Fruit fly (Drosophila melanogaster): Measurements from ENCODE around the gene CG9503.
A peak's percentile ranks its signal among the peaks of the same experiment; 100 is the strongest.

Gene CG9503

DNA sequence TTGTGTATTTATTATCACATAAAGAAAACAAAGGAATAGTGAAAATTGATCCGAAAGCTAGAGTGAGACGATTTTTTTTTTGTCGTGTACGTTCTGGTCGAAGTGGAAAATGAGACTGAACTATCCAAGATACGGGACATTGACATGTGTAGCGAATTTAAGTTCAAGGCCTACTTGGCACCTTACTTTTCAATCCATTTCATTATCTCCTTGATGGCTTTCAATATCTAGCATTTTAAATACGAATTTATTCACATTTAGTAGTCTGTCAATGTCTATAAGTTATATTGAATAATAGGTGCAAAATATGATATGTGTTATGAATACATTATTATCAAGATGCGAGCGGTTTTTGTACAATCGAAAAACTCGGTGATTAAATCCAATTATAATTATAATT lies 5.6 kb upstream of the CG9503 start, which contains the start of gene CG32591:
CG32591 (minus strand) TSS at position 101 of the 400 bp plus-strand sequence.
- no peak for TF ChIP-seq Dfd (GFP tag; optimal IDR thresholded peaks at IDR 0.05)
- TF ChIP-seq fru (GFP tag; optimal IDR thresholded peaks at IDR 0.05) = no peak
- no peak for TF ChIP-seq Myc (optimal IDR thresholded peaks at IDR 0.05)
- TF ChIP-seq usp (GFP tag; optimal IDR thresholded peaks at IDR 0.05) = no peak

DNA sequence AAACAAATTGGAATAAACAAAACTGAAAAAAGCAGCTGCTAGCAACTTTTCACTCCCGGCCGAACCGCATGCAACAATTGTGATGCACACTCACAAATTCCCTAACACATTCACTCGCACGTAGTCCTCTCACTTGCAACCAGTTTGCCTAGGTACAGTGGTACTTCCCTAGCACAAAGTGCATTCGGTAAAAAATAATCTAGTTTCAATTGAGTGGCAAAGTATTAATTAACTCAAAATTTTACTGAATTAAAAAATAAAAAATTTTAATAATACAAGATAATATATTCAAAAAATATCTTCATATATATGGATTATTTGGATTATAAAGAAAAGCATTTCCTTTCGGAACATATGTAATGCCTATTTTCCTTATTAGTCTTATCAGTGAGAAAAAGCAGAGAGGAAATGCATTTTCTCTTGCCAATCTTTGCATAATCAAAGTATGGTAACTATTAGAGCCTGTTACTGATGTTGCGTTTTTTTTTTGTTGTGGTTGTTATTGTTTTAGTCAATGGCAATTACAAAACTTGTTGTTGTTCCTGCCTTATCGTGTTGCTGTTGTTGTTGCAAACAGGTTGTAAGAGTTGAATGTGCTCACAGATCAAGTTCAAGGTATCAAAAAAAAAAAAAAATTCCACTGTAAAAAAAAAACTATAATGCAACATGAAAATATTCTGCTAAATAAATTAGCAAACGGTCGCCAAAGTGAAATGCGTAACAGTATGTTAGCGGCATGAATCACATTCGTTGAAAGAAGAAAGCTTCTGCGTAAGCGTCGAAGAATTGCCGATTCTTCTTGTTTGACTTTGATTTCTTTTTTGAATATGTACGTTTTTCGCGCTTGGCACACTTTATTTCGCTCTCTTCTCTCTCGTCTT lies 657 bp downstream of the CG9503 start:
- TF ChIP-seq Jra (GFP tag; optimal IDR thresholded peaks at IDR 0.05) (no peak), lola (GFP tag; optimal IDR thresholded peaks at IDR 0.05) (no peak), br (GFP tag; optimal IDR thresholded peaks at IDR 0.05) (peak; percentile 37), dmrt93B (GFP tag; optimal IDR thresholded peaks at IDR 0.05) (no peak), N (GFP tag; optimal IDR thresholded peaks at IDR 0.05) (no peak), ey (GFP tag; optimal IDR thresholded peaks at IDR 0.05) (no peak), foxo (GFP tag; optimal IDR thresholded peaks at IDR 0.05) (peak in 1 of 2 experiments; percentile 21), Sp1 (GFP tag; optimal IDR thresholded peaks at IDR 0.05) (peak; percentile 8), rgr (GFP tag; optimal IDR thresholded peaks at IDR 0.05) (no peak), brk (GFP tag; optimal IDR thresholded peaks at IDR 0.05) (peak; percentile 3), fru (GFP tag; optimal IDR thresholded peaks at IDR 0.05) (peak; percentile 12), woc (GFP tag; optimal IDR thresholded peaks at IDR 0.05) (peak; percentile 45), jim (GFP tag; optimal IDR thresholded peaks at IDR 0.05) (no peak), Hnf4 (GFP tag; optimal IDR thresholded peaks at IDR 0.05) (no peak), Dfd (GFP tag; optimal IDR thresholded peaks at IDR 0.05) (no peak), dl (GFP tag; optimal IDR thresholded peaks at IDR 0.05; ENCODE audit: insufficient read depth in 1 of 2, partially characterized antibody in 2 of 2) (no peak), Hr83 (GFP tag; optimal IDR thresholded peaks at IDR 0.05; ENCODE audit: poor library complexity, severe bottlenecking) (no peak)

DNA sequence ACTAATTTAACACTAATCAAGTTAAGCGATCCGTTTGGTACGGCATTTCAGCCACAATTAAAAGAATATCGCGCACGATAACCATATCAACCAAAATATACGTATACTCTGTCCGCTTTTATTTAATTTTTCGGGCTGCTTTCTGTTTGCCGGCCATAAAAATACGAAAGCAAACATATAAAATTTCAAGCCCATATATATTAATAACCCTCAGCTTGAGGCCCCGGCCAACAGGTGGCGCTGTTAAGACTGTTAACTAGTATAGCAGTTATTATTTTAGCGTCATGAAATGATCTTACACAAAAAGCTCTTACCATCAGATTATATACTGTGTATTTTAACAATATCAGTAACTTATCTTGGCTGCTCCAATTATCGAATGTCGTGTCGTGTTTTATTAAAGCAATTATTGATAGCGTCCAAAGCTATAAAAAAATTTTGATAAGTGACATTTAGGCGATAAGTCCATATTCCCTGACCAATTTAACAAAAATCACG lies 4.5 kb downstream of the CG9503 start, which contains the start of gene Eo:
Eo (minus strand) TSS at position 51 of the 498 bp plus-strand sequence.
- no peak for TF ChIP-seq Hr83 (GFP tag; optimal IDR thresholded peaks at IDR 0.05; ENCODE audit: poor library complexity, severe bottlenecking)
- no peak for TF ChIP-seq dsf (GFP tag; optimal IDR thresholded peaks at IDR 0.05; ENCODE audit: borderline replicate concordance)
- TF ChIP-seq h (GFP tag; optimal IDR thresholded peaks at IDR 0.05) = peak; percentile 11
- TF ChIP-seq usp (GFP tag; optimal IDR thresholded peaks at IDR 0.05) = no peak
- no peak for TF ChIP-seq sv (GFP tag; optimal IDR thresholded peaks at IDR 0.05)
- no peak for TF ChIP-seq HLH106 (tag; optimal IDR thresholded peaks at IDR 0.05)
- no peak for TF ChIP-seq Rel (GFP tag; optimal IDR thresholded peaks at IDR 0.05)
- TF ChIP-seq Rel (tag; optimal IDR thresholded peaks at IDR 0.05) = no peak
- no peak for TF ChIP-seq Jra (GFP tag; optimal IDR thresholded peaks at IDR 0.05)
- TF ChIP-seq Dfd (GFP tag; optimal IDR thresholded peaks at IDR 0.05) = no peak
- TF ChIP-seq brk (GFP tag; optimal IDR thresholded peaks at IDR 0.05) = no peak
- TF ChIP-seq br (GFP tag; optimal IDR thresholded peaks at IDR 0.05) = no peak
- peak; percentile 71 for TF ChIP-seq CrebA (GFP tag; optimal IDR thresholded peaks at IDR 0.05; ENCODE audit: borderline replicate concordance)
- TF ChIP-seq rgr (GFP tag; optimal IDR thresholded peaks at IDR 0.05) = peak; percentile 11
- no peak for TF ChIP-seq Hr78 (GFP tag; optimal IDR thresholded peaks at IDR 0.05)
- peak; percentile 55 for TF ChIP-seq Sp1 (GFP tag; optimal IDR thresholded peaks at IDR 0.05)
- TF ChIP-seq GATAd (GFP tag; optimal IDR thresholded peaks at IDR 0.05) = no peak
- no peak for TF ChIP-seq tai (GFP tag; optimal IDR thresholded peaks at IDR 0.05)
- no peak for TF ChIP-seq foxo (GFP tag; optimal IDR thresholded peaks at IDR 0.05)
- TF ChIP-seq pan (optimal IDR thresholded peaks at IDR 0.05) = no peak
- TF ChIP-seq N (GFP tag; optimal IDR thresholded peaks at IDR 0.05) = no peak

dm6 chrX:14913706-14914303 lies 9.5 kb downstream of the CG9503 start, which contains the start of gene CG12398:
Gene CG12398 (minus strand): TSS chrX:14913812.
- TF ChIP-seq CrebA (GFP tag; optimal IDR thresholded peaks at IDR 0.05; ENCODE audit: borderline replicate concordance) (no peak), Sp1 (GFP tag; optimal IDR thresholded peaks at IDR 0.05) (no peak), Hr83 (GFP tag; optimal IDR thresholded peaks at IDR 0.05; ENCODE audit: poor library complexity, severe bottlenecking) (no peak), dmrt93B (GFP tag; optimal IDR thresholded peaks at IDR 0.05) (no peak), GATAd (GFP tag; optimal IDR thresholded peaks at IDR 0.05) (no peak), ey (GFP tag; optimal IDR thresholded peaks at IDR 0.05) (no peak), N (GFP tag; optimal IDR thresholded peaks at IDR 0.05) (no peak), lola (GFP tag; optimal IDR thresholded peaks at IDR 0.05) (no peak), psq (GFP tag; optimal IDR thresholded peaks at IDR 0.05) (no peak)
